Worm (Caenorhabditis elegans) whole organism, mixed stage, embryonic: ENCODE results near the gene Y108G3AL.2.

Experiments used
- M03D4.4 ChIP-seq: sonication (generic microtip); optimal IDR thresholded peaks from 2 replicates; lab custom pipeline; 2017; ENCODE audit warnings: mild to moderate bottlenecking, missing genetic modification characterization, missing compliant biosample characterization
- blmp-1 ChIP-seq: fragments of 150-350 bp; optimal IDR thresholded peaks from 2 replicates; lab custom pipeline; 2014; ENCODE audit warnings: missing biosample characterization, missing genetic modification characterization
- elt-3 ChIP-seq: fragments of 150-350 bp; optimal IDR thresholded peaks from 2 replicates; lab custom pipeline; 2014; ENCODE audit warnings: missing biosample characterization, missing genetic modification characterization
- lin-13 ChIP-seq: fragments of 150-350 bp; optimal IDR thresholded peaks from 2 replicates; lab custom pipeline; 2014; ENCODE audit warnings: missing biosample characterization, missing genetic modification characterization
- lsy-2 ChIP-seq: fragments of 150-350 bp; optimal IDR thresholded peaks from 2 replicates; lab custom pipeline; 2014; ENCODE audit warnings: missing biosample characterization, missing genetic modification characterization
- mab-5 ChIP-seq: fragments of 150-350 bp; optimal IDR thresholded peaks from 2 replicates; lab custom pipeline; 2014; ENCODE audit warnings: missing biosample characterization, missing genetic modification characterization
- nhr-12 ChIP-seq: fragments of 150-350 bp; optimal IDR thresholded peaks from 2 replicates; lab custom pipeline; 2014; ENCODE audit warnings: missing biosample characterization, missing genetic modification characterization
- nhr-28 ChIP-seq: fragments of 150-350 bp; optimal IDR thresholded peaks from 2 replicates; lab custom pipeline; 2014; ENCODE audit warnings: missing biosample characterization, missing genetic modification characterization
- nhr-76 ChIP-seq: sonication (generic microtip); optimal IDR thresholded peaks from 2 replicates; lab custom pipeline; 2017; ENCODE audit warnings: missing biosample characterization, missing genetic modification characterization
- pha-4 ChIP-seq: fragments of 150-350 bp; optimal IDR thresholded peaks from 2 replicates; lab custom pipeline; 2018; ENCODE audit warnings: missing biosample characterization, missing genetic modification reagents, missing genetic modification characterization
- sptf-1 ChIP-seq: sonication (generic microtip); optimal IDR thresholded peaks from 2 replicates; lab custom pipeline; 2017; ENCODE audit warnings: mild to moderate bottlenecking, missing genetic modification characterization, moderate library complexity, missing compliant biosample characterization
- unc-120 ChIP-seq: sonication (generic microtip); optimal IDR thresholded peaks from 2 replicates; lab custom pipeline; 2017; ENCODE audit warnings: missing genetic modification characterization, missing compliant biosample characterization; ENCODE audit not compliant: poor library complexity, severe bottlenecking
- unc-39 ChIP-seq: fragments of 150-350 bp; optimal IDR thresholded peaks from 2 replicates; lab custom pipeline; 2014; ENCODE audit warnings: missing biosample characterization, missing genetic modification characterization

DNA sequence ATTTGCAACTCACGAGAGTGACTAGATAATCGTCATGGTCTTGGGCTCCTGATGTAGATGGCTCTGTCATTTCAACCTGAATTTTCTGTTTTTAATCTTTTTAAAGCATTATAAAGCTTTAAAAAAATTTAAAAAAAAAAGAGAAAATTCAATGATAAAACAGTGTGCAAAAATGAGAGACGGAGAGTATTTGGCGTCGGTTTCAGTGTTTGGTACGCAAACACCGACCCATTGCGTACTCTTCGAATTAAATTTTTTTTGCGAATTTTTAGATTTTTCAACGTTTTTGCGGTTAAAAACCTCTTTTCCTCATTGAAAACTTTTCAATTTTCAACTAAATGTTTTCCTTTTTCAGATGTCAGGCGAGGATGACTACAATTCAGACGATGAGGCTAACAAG, 38.9 kb upstream of the Y108G3AL.2 start, which contains the start of the genes W03F9.2 and sftb-2:
- TF ChIP-seq nhr-76 (tag; lab: Kevin White, UChicago), result no peak
- no peak for TF ChIP-seq unc-120 (tag; lab: Kevin White, UChicago)
- TF ChIP-seq elt-3 (tag; lab: Kevin White, UChicago), result no peak
- no peak for TF ChIP-seq blmp-1 (tag; lab: Kevin White, UChicago)
- TF ChIP-seq nhr-12 (tag; lab: Kevin White, UChicago), result no peak
- no peak for TF ChIP-seq pha-4
- no peak for TF ChIP-seq M03D4.4 (tag; lab: Kevin White, UChicago)
- no peak for TF ChIP-seq mab-5
- no peak for TF ChIP-seq sptf-1 (tag; lab: Kevin White, UChicago)
- TF ChIP-seq lin-13 (tag; lab: Kevin White, UChicago), result no peak
- no peak for TF ChIP-seq unc-39 (tag; lab: Kevin White, UChicago)
- TF ChIP-seq nhr-28, result no peak
- TF ChIP-seq lsy-2 (tag; lab: Kevin White, UChicago), result peak; percentile 50
